Worm (Caenorhabditis elegans) whole organism, L2 larva: Measurements from ENCODE around the gene vps-39.

Source experiments
- lsy-2 ChIP-seq, 2 experiments: fragments of 150-350 bp in 1 of 2; sonication (generic microtip) in 1 of 2; optimal IDR thresholded peaks; 2 replicates each; lab custom pipeline; 2014 to 2017; ENCODE audit warnings: missing biosample characterization in 2 of 2, missing genetic modification characterization in 2 of 2
- nhr-237 ChIP-seq: fragments of 150-350 bp; optimal IDR thresholded peaks from 2 replicates; lab custom pipeline; 2014; ENCODE audit warnings: missing biosample characterization, missing genetic modification characterization

DNA sequence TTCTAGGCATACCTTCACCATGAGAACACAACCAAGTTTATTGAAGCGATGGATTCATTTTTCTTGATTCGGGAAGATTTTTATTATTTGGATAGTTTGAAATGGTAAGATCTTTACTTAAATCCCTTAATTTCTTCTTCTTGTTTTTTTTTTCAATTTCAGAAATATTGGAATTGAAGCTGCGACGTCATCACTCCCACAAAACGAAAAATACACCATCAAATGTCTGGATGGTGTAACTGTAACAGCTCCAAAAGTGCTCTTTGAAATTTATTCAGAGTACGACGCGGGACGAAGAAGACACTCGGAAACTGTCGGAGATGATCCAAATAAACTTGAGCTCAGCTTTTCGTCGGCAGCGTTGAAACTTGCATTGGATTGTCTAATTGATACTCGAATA lies 26.2 kb upstream of the vps-39 start, which contains the start of gene D1086.21:
- TF ChIP-seq lsy-2 (tag; optimal IDR thresholded peaks at IDR 0.05; lab: Kevin White, UChicago) (no peak), nhr-237 (no peak)
